Fruit fly (Drosophila melanogaster) whole organism, embryonic: ENCODE data around the gene rin.

Experiments used
- Ada2b ChIP-seq: fragments of 200-800 bp; sonication (Bioruptor generic); IDR thresholded peaks from 2 replicates; pipeline ENCODE4 v1.3.6; 2022; ENCODE audit warnings: missing biosample characterization, missing genetic modification characterization
- Aef1 ChIP-seq: fragments of 200-800 bp; sonication (Bioruptor generic); IDR thresholded peaks from 3 replicates; pipeline ENCODE4 v1.3.6; 2022; ENCODE audit warnings: missing biosample characterization, missing genetic modification characterization
- Bgb ChIP-seq: fragments of 200-800 bp; sonication (Bioruptor generic); IDR thresholded peaks from 2 replicates; pipeline ENCODE4 v1.3.6; 2022; ENCODE audit warnings: missing biosample characterization, missing genetic modification characterization; ENCODE audit not compliant: partially characterized antibody
- CG11695 ChIP-seq: fragments of 200-800 bp; sonication (Bioruptor generic); IDR thresholded peaks from 3 replicates; pipeline ENCODE4 v1.3.6; 2022; ENCODE audit warnings: missing biosample characterization, missing genetic modification characterization
- CG12391 ChIP-seq: fragments of 200-800 bp; sonication (Bioruptor generic); optimal IDR thresholded peaks from 3 replicates; lab custom pipeline; 2018; ENCODE audit warnings: missing biosample characterization, mild to moderate bottlenecking, missing genetic modification characterization, moderate library complexity
- CG15479 ChIP-seq: fragments of 200-800 bp; sonication (Bioruptor generic); optimal IDR thresholded peaks from 3 replicates; lab custom pipeline; 2019; ENCODE audit warnings: missing biosample characterization, mild to moderate bottlenecking, missing genetic modification characterization, moderate library complexity
- CG17359 ChIP-seq: fragments of 200-800 bp; sonication (Bioruptor generic); optimal IDR thresholded peaks from 3 replicates; lab custom pipeline; 2018; ENCODE audit warnings: missing biosample characterization, mild to moderate bottlenecking, missing genetic modification characterization, moderate library complexity
- CG18011 ChIP-seq: fragments of 200-800 bp; sonication (Bioruptor generic); optimal IDR thresholded peaks from 2 replicates; lab custom pipeline; 2017; ENCODE audit warnings: missing biosample characterization, missing genetic modification characterization, mild to moderate bottlenecking, moderate library complexity, missing genotype
- CG18262 ChIP-seq: fragments of 200-800 bp; optimal IDR thresholded peaks from 3 replicates; lab custom pipeline; 2019; ENCODE audit warnings: missing biosample characterization, mild to moderate bottlenecking, missing genetic modification characterization, moderate library complexity
- CG18476 ChIP-seq: fragments of 200-800 bp; sonication (Bioruptor generic); optimal IDR thresholded peaks from 2 replicates; lab custom pipeline; 2016; ENCODE audit warnings: missing biosample characterization, mild to moderate bottlenecking, missing genetic modification characterization
- CG34422 ChIP-seq: fragments of 200-800 bp; sonication (Bioruptor generic); IDR thresholded peaks from 3 replicates; pipeline ENCODE4 v1.3.6; 2022; ENCODE audit warnings: missing biosample characterization, missing genetic modification characterization
- CG9215 ChIP-seq: fragments of 200-800 bp; sonication (Bioruptor generic); IDR thresholded peaks from 2 replicates; pipeline ENCODE4 v1.3.6; 2022; ENCODE audit warnings: missing biosample characterization, missing genetic modification characterization
- CG9932 ChIP-seq: fragments of 200-800 bp; sonication (Bioruptor generic); IDR thresholded peaks from 2 replicates; pipeline ENCODE4 v1.3.6; 2022; ENCODE audit warnings: missing biosample characterization, missing genetic modification characterization
- Dad ChIP-seq: fragments of 200-800 bp; sonication (Bioruptor generic); optimal IDR thresholded peaks from 3 replicates; lab custom pipeline; 2016; ENCODE audit warnings: missing biosample characterization, missing genetic modification characterization
- Dll ChIP-seq: fragments of 200-800 bp; sonication (Bioruptor generic); IDR thresholded peaks from 4 replicates; pipeline ENCODE4 v1.3.6; 2022; ENCODE audit warnings: missing biosample characterization, missing genetic modification characterization; ENCODE audit not compliant: partially characterized antibody
- E2f2 ChIP-seq: fragments of 200-800 bp; sonication (Bioruptor generic); IDR thresholded peaks from 2 replicates; pipeline ENCODE4 v1.3.6; 2022; ENCODE audit warnings: missing biosample characterization, missing genetic modification characterization
- ERR ChIP-seq: fragments of 200-800 bp; sonication (Bioruptor generic); optimal IDR thresholded peaks from 2 replicates; lab custom pipeline; 2016; ENCODE audit warnings: missing biosample characterization, missing genetic modification characterization
- Elba2 ChIP-seq: fragments of 200-800 bp; sonication (Bioruptor generic); optimal IDR thresholded peaks from 3 replicates; lab custom pipeline; 2016; ENCODE audit warnings: missing biosample characterization, missing genetic modification characterization
- MBD-R2 ChIP-seq: fragments of 200-800 bp; sonication (Bioruptor generic); IDR thresholded peaks from 2 replicates; pipeline ENCODE4 v1.3.6; 2022; ENCODE audit warnings: missing biosample characterization, missing genetic modification characterization
- Med ChIP-seq: fragments of 200-800 bp; sonication (Bioruptor generic); peaks from one replicate; lab custom pipeline; 2016; ENCODE audit warnings: missing biosample characterization, missing genetic modification characterization, mild to moderate bottlenecking, inconsistent platforms, moderate library complexity
- Neu2 ChIP-seq: fragments of 200-800 bp; sonication (Bioruptor generic); optimal IDR thresholded peaks from 3 replicates; lab custom pipeline; 2016; ENCODE audit warnings: missing biosample characterization, missing genetic modification characterization, borderline replicate concordance
- Oaz ChIP-seq: fragments of 200-800 bp; sonication (Bioruptor generic); IDR thresholded peaks from 2 replicates; pipeline ENCODE4 v1.3.6; 2022; ENCODE audit warnings: missing biosample characterization, missing genetic modification characterization
- Pdp1 ChIP-seq, 2 experiments: fragments of 200-800 bp; sonication (Bioruptor generic); optimal IDR thresholded peaks; 3 replicates each; lab custom pipeline; 2016; ENCODE audit warnings: missing biosample characterization in 2 of 2, missing genetic modification characterization in 2 of 2, mild to moderate bottlenecking in 1 of 2, moderate library complexity in 1 of 2
- Sin3A ChIP-seq: fragments of >200 bp; optimal IDR thresholded peaks from 2 replicates; lab custom pipeline; 2018
- Trl ChIP-seq, 3 experiments: fragments of >200 bp in 2 of 3; fragments of 200-800 bp in 1 of 3; sonication (Bioruptor generic) in 1 of 3; optimal IDR thresholded peaks; 2 replicates in 1 of 3; 3 replicates in 2 of 3; lab custom pipeline; 2016 to 2017; ENCODE audit warnings: missing biosample characterization in 1 of 3, missing genetic modification characterization in 1 of 3
- Usf ChIP-seq: fragments of 200-800 bp; sonication (Bioruptor generic); optimal IDR thresholded peaks from 2 replicates; lab custom pipeline; 2017; ENCODE audit warnings: missing genotype, missing biosample characterization, missing genetic modification characterization
- YL-1 ChIP-seq: fragments of 200-800 bp; sonication (Bioruptor generic); optimal IDR thresholded peaks from 3 replicates; lab custom pipeline; 2017; ENCODE audit warnings: missing biosample characterization, mild to moderate bottlenecking, missing genetic modification characterization
- bigmax ChIP-seq: fragments of 200-800 bp; sonication (Bioruptor generic); optimal IDR thresholded peaks from 2 replicates; lab custom pipeline; 2018; ENCODE audit warnings: missing biosample characterization, mild to moderate bottlenecking, missing genetic modification characterization
- cg ChIP-seq: fragments of 200-800 bp; sonication (Bioruptor generic); optimal IDR thresholded peaks from 3 replicates; lab custom pipeline; 2019; ENCODE audit warnings: missing biosample characterization, mild to moderate bottlenecking, missing genetic modification characterization, moderate library complexity
- chinmo ChIP-seq: fragments of 200-800 bp; sonication (Bioruptor generic); IDR thresholded peaks from 4 replicates; pipeline ENCODE4 v1.3.6; 2022; ENCODE audit warnings: missing biosample characterization, missing genetic modification characterization; ENCODE audit not compliant: partially characterized antibody
- crol ChIP-seq: fragments of 200-800 bp; sonication (Bioruptor generic); IDR thresholded peaks from 2 replicates; pipeline ENCODE4 v1.3.6; 2022; ENCODE audit warnings: missing biosample characterization, missing genetic modification characterization
- dm ChIP-seq: fragments of 200-800 bp; sonication (Bioruptor generic); optimal IDR thresholded peaks from 3 replicates; lab custom pipeline; 2016; ENCODE audit warnings: missing biosample characterization, missing genetic modification characterization
- ewg ChIP-seq: fragments of 200-800 bp; sonication (Bioruptor generic); optimal IDR thresholded peaks from 3 replicates; lab custom pipeline; 2017; ENCODE audit warnings: mild to moderate bottlenecking, missing biosample characterization, missing genetic modification reagents, missing genetic modification characterization
- ftz-f1 ChIP-seq: fragments of 200-800 bp; sonication (Bioruptor generic); optimal IDR thresholded peaks from 2 replicates; lab custom pipeline; 2016; ENCODE audit warnings: missing biosample characterization, missing genetic modification characterization
- gsb-n ChIP-seq: fragments of 200-800 bp; sonication (Bioruptor generic); optimal IDR thresholded peaks from 3 replicates; lab custom pipeline; 2018; ENCODE audit warnings: missing biosample characterization, mild to moderate bottlenecking, missing genetic modification characterization
- ind ChIP-seq: fragments of 200-800 bp; sonication (Bioruptor generic); optimal IDR thresholded peaks from 3 replicates; lab custom pipeline; 2016; ENCODE audit warnings: missing biosample characterization, missing genetic modification characterization
- insv ChIP-seq, 2 experiments: fragments of 200-800 bp; sonication (Bioruptor generic); optimal IDR thresholded peaks; 3 replicates each; lab custom pipeline; 2016 to 2018; ENCODE audit warnings: missing biosample characterization in 2 of 2, missing genetic modification characterization in 2 of 2
- kni ChIP-seq: fragments of 200-800 bp; sonication (Bioruptor generic); optimal IDR thresholded peaks from 3 replicates; lab custom pipeline; 2017; ENCODE audit warnings: mild to moderate bottlenecking, missing biosample characterization, missing genetic modification reagents, missing genetic modification characterization
- lmd ChIP-seq: fragments of 200-800 bp; sonication (Bioruptor generic); IDR thresholded peaks from 2 replicates; pipeline ENCODE4 v1.3.6; 2022; ENCODE audit warnings: missing biosample characterization, missing genetic modification characterization
- lola ChIP-seq, 3 experiments: fragments of >200 bp in 2 of 3; fragments of 200-800 bp in 1 of 3; sonication (Bioruptor generic) in 1 of 3; optimal IDR thresholded peaks; 2 replicates each; lab custom pipeline; 2017 to 2019; ENCODE audit warnings: missing biosample characterization in 3 of 3, missing genetic modification characterization in 3 of 3, mild to moderate bottlenecking in 1 of 3, moderate library complexity in 1 of 3
- nerfin-2 ChIP-seq: fragments of 200-800 bp; sonication (Bioruptor generic); IDR thresholded peaks from 2 replicates; pipeline ENCODE4 v1.3.6; 2022; ENCODE audit warnings: missing biosample characterization, missing genetic modification characterization; ENCODE audit not compliant: partially characterized antibody
- p53 ChIP-seq: fragments of 200-800 bp; sonication (Bioruptor generic); optimal IDR thresholded peaks from 2 replicates; lab custom pipeline; 2016; ENCODE audit warnings: missing biosample characterization, missing genetic modification characterization
- pan ChIP-seq, 4 experiments: fragments of >200 bp in 3 of 4; fragments of 200-800 bp in 1 of 4; sonication (Bioruptor generic) in 1 of 4; optimal IDR thresholded peaks in 3 of 4; IDR thresholded peaks in 1 of 4; 2 replicates each; pipeline versions ENCODE4 v1.3.6 to Lab custom; 2017 to 2022; ENCODE audit warnings: missing biosample characterization in 2 of 4, missing genetic modification characterization in 2 of 4, mixed read lengths in 1 of 4
- psq ChIP-seq: fragments of 200-800 bp; sonication (Bioruptor generic); optimal IDR thresholded peaks from 2 replicates; lab custom pipeline; 2017; ENCODE audit warnings: missing biosample characterization, missing genetic modification characterization
- sqz ChIP-seq: fragments of 200-800 bp; sonication (Bioruptor generic); optimal IDR thresholded peaks from 3 replicates; lab custom pipeline; 2018; ENCODE audit warnings: missing biosample characterization, mild to moderate bottlenecking, missing genetic modification characterization
- zen ChIP-seq: fragments of 200-800 bp; sonication (Bioruptor generic); optimal IDR thresholded peaks from 3 replicates; lab custom pipeline; 2018; ENCODE audit warnings: missing biosample characterization, mild to moderate bottlenecking, missing genetic modification characterization, moderate library complexity

Gene rin

DNA sequence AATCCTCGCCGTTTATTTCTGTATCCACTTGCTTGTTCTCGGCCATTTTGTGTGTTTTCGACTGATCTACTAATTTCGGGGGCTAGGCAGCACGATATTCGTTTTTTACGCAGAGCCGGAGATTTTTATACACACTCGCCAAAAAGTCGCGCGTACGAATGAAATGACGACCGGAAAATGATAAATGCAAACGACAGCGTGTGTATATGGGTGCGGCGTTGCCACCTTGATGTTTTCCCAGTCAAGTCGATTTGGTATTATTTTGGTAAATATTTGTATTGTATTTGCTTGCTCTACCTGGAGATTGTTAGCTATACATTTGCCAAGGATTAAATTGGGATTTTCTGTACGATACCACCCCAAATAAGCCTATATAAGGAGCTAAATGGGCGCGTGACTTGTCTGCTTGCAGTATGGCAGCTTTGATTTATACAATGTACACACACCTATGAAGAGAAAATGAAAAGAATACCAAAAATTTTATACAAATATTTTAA is 882 bp upstream of the rin start, which contains the start of gene sqd (continued):
- no peak for TF ChIP-seq CG9215
- TF ChIP-seq ewg = peak; percentile 10

DNA sequence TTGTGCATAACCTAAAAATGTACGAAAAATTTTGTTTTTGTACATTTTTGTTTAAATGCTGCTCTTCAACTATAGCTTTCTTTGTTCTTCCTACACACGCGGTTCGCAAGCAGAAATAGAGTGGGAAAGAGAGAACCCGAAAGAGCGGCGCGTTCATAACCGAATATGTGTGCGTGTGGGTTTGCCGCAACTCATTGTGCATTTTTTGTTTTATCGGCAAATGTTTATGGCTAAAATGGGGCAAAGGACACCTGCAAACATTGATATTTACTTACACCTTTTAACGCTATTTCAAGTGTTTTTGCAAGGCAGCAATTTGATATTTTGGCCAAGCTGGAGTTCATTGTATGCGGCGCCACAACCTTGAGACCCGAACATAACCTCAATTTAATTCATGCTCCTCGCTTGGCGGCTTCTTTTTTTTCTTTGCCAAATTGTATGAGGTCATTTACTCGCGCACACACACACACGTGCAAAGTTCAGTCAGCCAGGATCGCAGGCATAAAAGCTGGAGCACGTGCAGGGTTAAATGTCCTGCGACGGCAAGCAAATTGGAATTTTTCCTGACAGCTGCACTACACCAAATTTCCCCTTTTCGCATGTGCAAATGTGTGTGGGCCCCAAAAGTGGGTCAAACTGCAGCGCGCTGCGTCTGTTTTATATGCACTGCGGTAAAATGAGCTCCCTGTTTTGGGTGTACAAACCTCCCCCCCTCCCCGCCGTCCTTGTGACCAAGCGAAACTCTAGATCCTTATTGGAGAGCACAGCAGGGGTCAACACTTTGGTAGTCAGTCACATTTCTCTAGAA is 1.1 kb downstream of the rin start:
- TF ChIP-seq Med (GFP tag; lab: Kevin White, UChicago) = peak; percentile 39
- peak; percentile 73; the same call in 1 of the 4 replicates for TF ChIP-seq chinmo (GFP tag; lab: Robert Waterston, UW)
- TF ChIP-seq dm = peak; percentile 68
- peak; percentile 14 for TF ChIP-seq Sin3A (lab: Kevin White, UChicago)
- TF ChIP-seq psq = peak; percentile 77
- peak in 1 of 2 experiments; percentile 67 for TF ChIP-seq Pdp1 (GFP tag; optimal IDR thresholded peaks at IDR 0.05; lab: Kevin White, UChicago)
- no peak for TF ChIP-seq Usf
- TF ChIP-seq pan (optimal IDR thresholded peaks at IDR 0.05; lab: Kevin White, UChicago) = no peak
- no peak for TF ChIP-seq pan (GFP tag; optimal IDR thresholded peaks at IDR 0.05 in 1 of 2, IDR thresholded peaks at IDR 0.05 in 1 of 2)
- TF ChIP-seq Elba2 (GFP tag; lab: Kevin White, UChicago) = peak; percentile 45
- TF ChIP-seq insv (GFP tag; optimal IDR thresholded peaks at IDR 0.05; lab: Kevin White, UChicago) = peak in 1 of 2 experiments; percentile 60
- peak; percentile 32 for TF ChIP-seq YL-1 (GFP tag; lab: Kevin White, UChicago)
- TF ChIP-seq CG11695 = 0 out of 3 replicates have a peak, but pooled peaks have one; percentile 7
- TF ChIP-seq CG12391 = no peak
- TF ChIP-seq Trl (optimal IDR thresholded peaks at IDR 0.05; lab: Kevin White, UChicago) = peak; percentile 46 to 71
- TF ChIP-seq Trl (GFP tag; optimal IDR thresholded peaks at IDR 0.05; lab: Kevin White, UChicago) = no peak
- 0 out of 2 replicates have a peak, but pooled peaks have one; percentile 14 for TF ChIP-seq nerfin-2 (GFP tag; lab: Robert Waterston, UW)
- peak; percentile 95 for TF ChIP-seq bigmax (GFP tag; lab: Kevin White, UChicago)
- TF ChIP-seq Neu2 (GFP tag; lab: Kevin White, UChicago) = peak; percentile 26
- peak; percentile 29; the same call in 1 of the 2 replicates for TF ChIP-seq MBD-R2 (GFP tag; lab: Robert Waterston, UW)
- TF ChIP-seq ERR (GFP tag; lab: Kevin White, UChicago) = no peak
- 0 out of 2 replicates have a peak, but pooled peaks have one; percentile 7 for TF ChIP-seq E2f2
- TF ChIP-seq kni (GFP tag; lab: Kevin White, UChicago) = peak; percentile 34
- peak; percentile 61 for TF ChIP-seq crol (GFP tag; lab: Robert Waterston, UW)
- peak; percentile 90 for TF ChIP-seq ftz-f1 (GFP tag; lab: Kevin White, UChicago)
- TF ChIP-seq Aef1 (GFP tag; lab: Robert Waterston, UW) = 0 out of 3 replicates have a peak, but pooled peaks have one; percentile 10
- peak; percentile 65 for TF ChIP-seq cg (GFP tag; lab: Kevin White, UChicago)
- no peak for TF ChIP-seq Bgb (GFP tag; lab: Robert Waterston, UW)
- no peak for TF ChIP-seq CG9932 (GFP tag; lab: Robert Waterston, UW)
- TF ChIP-seq CG34422 (GFP tag; lab: Robert Waterston, UW) = peak; percentile 62; the same call in 2 of the 3 replicates
- no peak for TF ChIP-seq ind (GFP tag; lab: Kevin White, UChicago)
- TF ChIP-seq sqz = peak; percentile 8
- 0 out of 4 replicates have a peak, but pooled peaks have one; percentile 44 for TF ChIP-seq Dll (GFP tag; lab: Robert Waterston, UW)
- peak; percentile 24 for TF ChIP-seq CG15479 (GFP tag; lab: Kevin White, UChicago)

DNA sequence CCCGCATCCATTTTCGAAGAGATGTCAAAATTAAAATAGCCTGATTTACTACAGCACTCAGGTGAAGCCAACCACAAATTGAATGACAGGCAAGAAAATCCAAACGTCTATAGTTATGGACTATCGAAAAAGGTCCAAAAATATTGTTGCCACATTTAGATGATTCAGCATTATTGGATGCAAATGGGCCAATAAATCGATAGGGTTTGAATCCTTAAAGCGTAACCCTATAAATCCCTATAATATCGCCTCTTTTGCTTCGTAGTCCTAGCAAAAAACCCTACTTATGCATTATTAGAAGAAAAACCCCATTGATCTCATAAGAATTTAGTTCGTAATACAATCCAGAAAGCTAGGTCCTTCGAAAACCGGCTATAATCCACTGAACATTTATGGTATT is 9.5 kb downstream of the rin start, which contains the start of gene Rbp4:
Gene Rbp4, minus strand, starts transcription at position 101 of the 400 bp plus-strand sequence.
- TF ChIP-seq zen = no peak
- no peak for TF ChIP-seq CG18011
- TF ChIP-seq CG17359 (tag; lab: Kevin White, UChicago) = no peak
- TF ChIP-seq p53 (GFP tag; lab: Kevin White, UChicago) = no peak
- TF ChIP-seq Ada2b (GFP tag; lab: Robert Waterston, UW) = no peak
- no peak for TF ChIP-seq Dad (GFP tag; lab: Kevin White, UChicago)
- no peak for TF ChIP-seq CG18476 (GFP tag; lab: Kevin White, UChicago)
- no peak for TF ChIP-seq CG18262
- TF ChIP-seq gsb-n (tag; lab: Kevin White, UChicago) = no peak
- TF ChIP-seq Oaz (GFP tag; lab: Robert Waterston, UW) = no peak
- TF ChIP-seq lola (GFP tag; optimal IDR thresholded peaks at IDR 0.05; lab: Kevin White, UChicago) = no peak
- no peak for TF ChIP-seq lmd (GFP tag; lab: Robert Waterston, UW)
